Worm (Caenorhabditis elegans): ENCODE measurements around the gene srh-34.

srh-34 gene

DNA sequence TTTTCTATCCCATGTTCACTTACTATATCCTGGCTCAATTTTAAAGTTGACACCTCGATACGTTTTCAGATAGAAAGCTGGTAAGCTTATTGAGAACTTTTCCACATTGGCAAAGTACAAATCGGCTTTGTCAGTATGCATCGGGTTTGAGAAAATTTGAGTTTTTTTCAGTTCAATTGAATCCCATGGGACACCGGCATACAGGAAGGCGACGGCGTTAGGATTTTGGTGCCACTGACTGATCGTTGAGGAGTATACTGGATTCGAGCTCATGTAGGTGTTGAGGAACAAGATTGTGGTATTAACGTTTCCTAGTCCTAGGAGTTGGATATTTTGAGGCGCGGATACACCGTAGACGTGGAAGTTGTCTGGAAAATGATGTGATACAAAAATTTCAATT lies 33.7 kb downstream of the srh-34 start:
- no peak for TF ChIP-seq tab-1 (GFP tag; IDR thresholded peaks at IDR 0.05)
- TF ChIP-seq klf-2 (GFP tag; conservative IDR thresholded peaks at IDR 0.05): no peak
- no peak for TF ChIP-seq cog-1 (tag; optimal IDR thresholded peaks at IDR 0.05)
- TF ChIP-seq ztf-29 (GFP tag; IDR thresholded peaks at IDR 0.05): no peak
- no peak for TF ChIP-seq med-1 (GFP tag; optimal IDR thresholded peaks at IDR 0.05; ENCODE audit: insufficient read depth)
- TF ChIP-seq T22C8.4 (GFP tag; IDR thresholded peaks at IDR 0.05): no peak
- no peak for TF ChIP-seq ztf-23 (GFP tag; IDR thresholded peaks at IDR 0.05)
- TF ChIP-seq ref-1 (GFP tag; conservative IDR thresholded peaks at IDR 0.05): no peak

DNA sequence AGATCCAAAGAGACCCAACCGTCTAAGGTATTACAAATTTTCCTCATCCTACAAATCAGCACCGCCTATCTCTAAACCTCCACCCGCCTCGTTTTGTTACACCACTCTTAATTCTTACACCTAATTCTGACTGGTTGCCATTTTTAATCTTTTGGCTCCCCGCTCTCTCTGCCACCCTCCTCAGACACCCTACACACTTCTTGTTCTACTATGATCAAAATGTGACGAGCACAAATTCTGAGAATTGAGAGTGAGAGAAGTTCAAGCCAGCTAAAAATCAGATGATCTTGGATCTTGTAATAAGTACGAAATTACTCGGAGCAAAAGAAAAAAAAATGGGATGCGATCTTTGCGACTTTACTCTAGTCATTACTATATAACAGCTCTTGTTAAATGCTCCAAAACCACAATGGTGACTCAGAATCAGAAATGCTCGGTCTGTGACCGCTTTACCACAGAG lies 42.2 kb downstream of the srh-34 start, which contains the start of gene nhr-252:
Gene nhr-252, plus strand, starts transcription at position 410 of the 460 bp plus-strand sequence.
- TF ChIP-seq klf-2 (GFP tag; conservative IDR thresholded peaks at IDR 0.05) (no peak), med-1 (GFP tag; optimal IDR thresholded peaks at IDR 0.05; ENCODE audit: insufficient read depth) (no peak), ztf-23 (GFP tag; IDR thresholded peaks at IDR 0.05) (no peak), T22C8.4 (GFP tag; IDR thresholded peaks at IDR 0.05) (no peak), ztf-29 (GFP tag; IDR thresholded peaks at IDR 0.05) (no peak), tab-1 (GFP tag; IDR thresholded peaks at IDR 0.05) (no peak), flt-1 (GFP tag; IDR thresholded peaks at IDR 0.05) (no peak), ref-1 (GFP tag; conservative IDR thresholded peaks at IDR 0.05) (no peak), cog-1 (tag; optimal IDR thresholded peaks at IDR 0.05) (no peak)

ce11 chrV:403028-403427 lies 43.4 kb downstream of the srh-34 start, which contains the start of gene srh-62:
Gene srh-62 (minus strand): TSS chrV:403128.
- TF ChIP-seq ref-1 (GFP tag; conservative IDR thresholded peaks at IDR 0.05) (no peak), klf-2 (GFP tag; conservative IDR thresholded peaks at IDR 0.05) (no peak), ztf-29 (GFP tag; IDR thresholded peaks at IDR 0.05) (no peak), ztf-23 (GFP tag; IDR thresholded peaks at IDR 0.05) (no peak), T22C8.4 (GFP tag; IDR thresholded peaks at IDR 0.05) (no peak), med-1 (GFP tag; optimal IDR thresholded peaks at IDR 0.05; ENCODE audit: insufficient read depth) (no peak), flt-1 (GFP tag; IDR thresholded peaks at IDR 0.05) (no peak)

ce11 chrV:399721-400120 lies 46.8 kb downstream of the srh-34 start, which contains the start of gene scl-27:
Gene scl-27 (plus strand): TSS chrV:400021.
- TF ChIP-seq med-1 (GFP tag; optimal IDR thresholded peaks at IDR 0.05; ENCODE audit: insufficient read depth) (no peak), ztf-29 (GFP tag; IDR thresholded peaks at IDR 0.05) (no peak), flt-1 (GFP tag; IDR thresholded peaks at IDR 0.05) (no peak)

ce11 chrV:396309-396708 lies 50.2 kb downstream of the srh-34 start, which contains the start of gene nhr-253:
Gene nhr-253 (plus strand): TSS chrV:396593.
- TF ChIP-seq klf-2 (GFP tag; conservative IDR thresholded peaks at IDR 0.05) (no peak), ref-1 (GFP tag; conservative IDR thresholded peaks at IDR 0.05) (no peak), flt-1 (GFP tag; IDR thresholded peaks at IDR 0.05) (no peak), ztf-23 (GFP tag; IDR thresholded peaks at IDR 0.05) (no peak), tab-1 (GFP tag; IDR thresholded peaks at IDR 0.05) (no peak), ztf-29 (GFP tag; IDR thresholded peaks at IDR 0.05) (no peak), T22C8.4 (GFP tag; IDR thresholded peaks at IDR 0.05) (no peak), cog-1 (tag; optimal IDR thresholded peaks at IDR 0.05) (no peak)

All from whole organism, midembryonic.